Fruit fly (Drosophila melanogaster) whole organism, embryonic: ENCODE measurements around the gene CG12479.

Source experiments
- Asciz ChIP-seq: fragments of 200-800 bp; sonication (Bioruptor generic); optimal IDR thresholded peaks from 2 replicates; lab custom pipeline; 2017; ENCODE audit warnings: missing biosample characterization, mild to moderate bottlenecking, missing genetic modification characterization, missing genetic modification reagents
- Atf3 ChIP-seq: fragments of 200-800 bp; sonication (Bioruptor generic); optimal IDR thresholded peaks from 3 replicates; lab custom pipeline; 2016; ENCODE audit warnings: missing biosample characterization, missing genetic modification characterization
- Bdp1 ChIP-seq: fragments of 200-800 bp; sonication (Bioruptor generic); optimal IDR thresholded peaks from 3 replicates; lab custom pipeline; 2016; ENCODE audit warnings: missing biosample characterization, missing genetic modification characterization
- Bgb ChIP-seq: fragments of 200-800 bp; sonication (Bioruptor generic); IDR thresholded peaks from 2 replicates; pipeline ENCODE4 v1.3.6; 2022; ENCODE audit warnings: missing biosample characterization, missing genetic modification characterization; ENCODE audit not compliant: partially characterized antibody
- CG11696 ChIP-seq: fragments of 200-800 bp; sonication (Bioruptor generic); IDR thresholded peaks from 2 replicates; pipeline ENCODE4 v1.3.6; 2022; ENCODE audit warnings: missing biosample characterization, missing genetic modification characterization
- CG14667 ChIP-seq: fragments of 200-800 bp; sonication (Bioruptor generic); IDR thresholded peaks from 2 replicates; pipeline ENCODE4 v1.3.6; 2022; ENCODE audit warnings: missing biosample characterization, missing genetic modification characterization
- CG14860 ChIP-seq: fragments of 200-800 bp; sonication (Bioruptor generic); IDR thresholded peaks from 3 replicates; pipeline ENCODE4 v1.3.6; 2022; ENCODE audit warnings: missing biosample characterization, missing genetic modification characterization; ENCODE audit not compliant: partially characterized antibody
- CG16813 ChIP-seq: fragments of 200-800 bp; sonication (Bioruptor generic); IDR thresholded peaks from 3 replicates; pipeline ENCODE4 v1.3.6; 2022; ENCODE audit warnings: missing biosample characterization, missing genetic modification characterization; ENCODE audit not compliant: partially characterized antibody
- CG1832 ChIP-seq: fragments of 200-800 bp; sonication (Bioruptor generic); optimal IDR thresholded peaks from 2 replicates; lab custom pipeline; 2017; ENCODE audit warnings: missing biosample characterization, mild to moderate bottlenecking, missing genetic modification characterization, inconsistent platforms
- CG2678 ChIP-seq: fragments of 200-800 bp; sonication (Bioruptor generic); optimal IDR thresholded peaks from 3 replicates; lab custom pipeline; 2019; ENCODE audit warnings: missing biosample characterization, mild to moderate bottlenecking, missing genetic modification characterization, moderate library complexity
- CG30403 ChIP-seq: fragments of 200-800 bp; sonication (Bioruptor generic); optimal IDR thresholded peaks from 3 replicates; lab custom pipeline; 2016; ENCODE audit warnings: missing biosample characterization, missing genetic modification characterization
- CG3281 ChIP-seq: fragments of 200-800 bp; sonication (Bioruptor generic); optimal IDR thresholded peaks from 3 replicates; lab custom pipeline; 2017; ENCODE audit warnings: missing biosample characterization, mild to moderate bottlenecking, missing genetic modification characterization
- CG42726 ChIP-seq: fragments of 200-800 bp; sonication (Bioruptor generic); IDR thresholded peaks from 2 replicates; pipeline ENCODE4 v1.3.6; 2022; ENCODE audit warnings: missing biosample characterization, missing genetic modification characterization; ENCODE audit not compliant: partially characterized antibody
- CG4328 ChIP-seq: fragments of 200-800 bp; sonication (Bioruptor generic); optimal IDR thresholded peaks from 3 replicates; lab custom pipeline; 2017; ENCODE audit warnings: missing biosample characterization, missing genetic modification reagents, missing genetic modification characterization
- CG6272 ChIP-seq: fragments of 200-800 bp; sonication (Bioruptor generic); IDR thresholded peaks from 2 replicates; pipeline ENCODE4 v1.3.6; 2022; ENCODE audit warnings: missing biosample characterization, missing genetic modification characterization
- CG6791 ChIP-seq: fragments of 200-800 bp; sonication (Bioruptor generic); IDR thresholded peaks from 3 replicates; pipeline ENCODE4 v1.3.6; 2022; ENCODE audit warnings: missing biosample characterization, missing genetic modification characterization; ENCODE audit not compliant: partially characterized antibody
- CTCF ChIP-seq: fragments of 200-800 bp; sonication (Bioruptor generic); optimal IDR thresholded peaks from 2 replicates; lab custom pipeline; 2017; ENCODE audit warnings: missing biosample characterization, mild to moderate bottlenecking, missing genetic modification characterization, moderate library complexity
- Chrac-16 ChIP-seq: fragments of 200-800 bp; sonication (Bioruptor generic); optimal IDR thresholded peaks from 3 replicates; lab custom pipeline; 2016; ENCODE audit warnings: missing biosample characterization, missing genetic modification characterization
- CkIIα-i1 ChIP-seq: fragments of 200-800 bp; sonication (Bioruptor generic); IDR thresholded peaks from 2 replicates; pipeline ENCODE4 v1.3.6; 2022; ENCODE audit warnings: missing biosample characterization, missing genetic modification characterization
- Drgx ChIP-seq: fragments of 200-800 bp; sonication (Bioruptor generic); IDR thresholded peaks from 2 replicates; pipeline ENCODE4 v1.3.6; 2022; ENCODE audit warnings: missing biosample characterization, missing genetic modification characterization
- HLH4C ChIP-seq: fragments of 200-800 bp; sonication (Bioruptor generic); IDR thresholded peaks from 3 replicates; pipeline ENCODE4 v1.3.6; 2022; ENCODE audit warnings: missing biosample characterization, missing genetic modification characterization; ENCODE audit not compliant: partially characterized antibody
- HLHmδ ChIP-seq: fragments of 200-800 bp; sonication (Bioruptor generic); optimal IDR thresholded peaks from 2 replicates; lab custom pipeline; 2018; ENCODE audit warnings: missing biosample characterization, mild to moderate bottlenecking, missing genetic modification characterization, moderate library complexity
- Max ChIP-seq: fragments of 200-800 bp; sonication (Bioruptor generic); optimal IDR thresholded peaks from 2 replicates; lab custom pipeline; 2016; ENCODE audit warnings: missing biosample characterization, mild to moderate bottlenecking, missing genetic modification characterization
- Opbp ChIP-seq: fragments of 200-800 bp; sonication (Bioruptor generic); IDR thresholded peaks from 3 replicates; pipeline ENCODE4 v1.3.6; 2022; ENCODE audit warnings: missing biosample characterization, missing genetic modification characterization; ENCODE audit not compliant: partially characterized antibody
- Scr ChIP-seq: fragments of 200-800 bp; sonication (Bioruptor generic); IDR thresholded peaks from 2 replicates; pipeline ENCODE4 v1.3.6; 2022; ENCODE audit warnings: missing biosample characterization, missing genetic modification characterization; ENCODE audit not compliant: partially characterized antibody
- Sox102F ChIP-seq: fragments of 200-800 bp; sonication (Bioruptor generic); optimal IDR thresholded peaks from 2 replicates; lab custom pipeline; 2018; ENCODE audit warnings: missing biosample characterization, mild to moderate bottlenecking, missing genetic modification characterization, moderate library complexity
- TFAM ChIP-seq: fragments of 200-800 bp; sonication (Bioruptor generic); optimal IDR thresholded peaks from 2 replicates; lab custom pipeline; 2017; ENCODE audit warnings: missing biosample characterization, missing genetic modification characterization, inconsistent platforms
- amos ChIP-seq: fragments of 200-800 bp; sonication (Bioruptor generic); IDR thresholded peaks from 2 replicates; pipeline ENCODE4 v1.3.6; 2022; ENCODE audit warnings: missing biosample characterization, missing genetic modification characterization; ENCODE audit not compliant: partially characterized antibody
- ato ChIP-seq: fragments of 200-800 bp; sonication (Bioruptor generic); IDR thresholded peaks from 2 replicates; pipeline ENCODE4 v1.3.6; 2022; ENCODE audit warnings: missing biosample characterization, missing genetic modification characterization; ENCODE audit not compliant: partially characterized antibody
- bbx ChIP-seq: fragments of 200-800 bp; sonication (Bioruptor generic); IDR thresholded peaks from 2 replicates; pipeline ENCODE4 v1.3.6; 2022; ENCODE audit warnings: missing biosample characterization, missing genetic modification characterization; ENCODE audit not compliant: partially characterized antibody
- cas ChIP-seq: fragments of 200-800 bp; sonication (Bioruptor generic); IDR thresholded peaks from 2 replicates; pipeline ENCODE4 v1.3.6; 2022; ENCODE audit warnings: missing biosample characterization, missing genetic modification characterization
- chif ChIP-seq, 2 experiments: fragments of 200-800 bp; sonication (Bioruptor generic); optimal IDR thresholded peaks; 3 replicates each; lab custom pipeline; 2016; ENCODE audit warnings: missing biosample characterization in 2 of 2, missing genetic modification characterization in 2 of 2
- crol ChIP-seq: fragments of 200-800 bp; sonication (Bioruptor generic); IDR thresholded peaks from 2 replicates; pipeline ENCODE4 v1.3.6; 2022; ENCODE audit warnings: missing biosample characterization, missing genetic modification characterization
- dm ChIP-seq: fragments of 200-800 bp; sonication (Bioruptor generic); optimal IDR thresholded peaks from 3 replicates; lab custom pipeline; 2016; ENCODE audit warnings: missing biosample characterization, missing genetic modification characterization
- ems ChIP-seq: fragments of 200-800 bp; sonication (Bioruptor generic); optimal IDR thresholded peaks from 3 replicates; lab custom pipeline; 2016; ENCODE audit warnings: missing biosample characterization, missing genetic modification characterization
- fu2 ChIP-seq: fragments of 200-800 bp; sonication (Bioruptor generic); optimal IDR thresholded peaks from 2 replicates; lab custom pipeline; 2016; ENCODE audit warnings: missing biosample characterization, missing genetic modification characterization
- insv ChIP-seq, 2 experiments: fragments of 200-800 bp; sonication (Bioruptor generic); optimal IDR thresholded peaks; 3 replicates each; lab custom pipeline; 2016 to 2018; ENCODE audit warnings: missing biosample characterization in 2 of 2, missing genetic modification characterization in 2 of 2
- knrl ChIP-seq: fragments of 200-800 bp; sonication (Bioruptor generic); IDR thresholded peaks from 3 replicates; pipeline ENCODE4 v1.3.6; 2022; ENCODE audit warnings: missing biosample characterization, missing genetic modification characterization; ENCODE audit not compliant: partially characterized antibody
- mld ChIP-seq: fragments of 200-800 bp; sonication (Bioruptor generic); IDR thresholded peaks from 3 replicates; pipeline ENCODE4 v1.3.6; 2022; ENCODE audit warnings: missing biosample characterization, missing genetic modification characterization; ENCODE audit not compliant: partially characterized antibody
- pfk ChIP-seq: fragments of 200-800 bp; sonication (Bioruptor generic); optimal IDR thresholded peaks from 2 replicates; lab custom pipeline; 2018; ENCODE audit warnings: missing biosample characterization, mild to moderate bottlenecking, missing genetic modification characterization, moderate library complexity
- sens ChIP-seq: fragments of 200-800 bp; sonication (Bioruptor generic); peaks from one replicate; lab custom pipeline; 2016; ENCODE audit warnings: missing biosample characterization, missing genetic modification characterization
- vnd ChIP-seq: fragments of 200-800 bp; sonication (Bioruptor generic); IDR thresholded peaks from 3 replicates; pipeline ENCODE4 v1.3.6; 2022; ENCODE audit warnings: missing biosample characterization, missing genetic modification characterization; ENCODE audit not compliant: partially characterized antibody

The CG12479 gene

DNA sequence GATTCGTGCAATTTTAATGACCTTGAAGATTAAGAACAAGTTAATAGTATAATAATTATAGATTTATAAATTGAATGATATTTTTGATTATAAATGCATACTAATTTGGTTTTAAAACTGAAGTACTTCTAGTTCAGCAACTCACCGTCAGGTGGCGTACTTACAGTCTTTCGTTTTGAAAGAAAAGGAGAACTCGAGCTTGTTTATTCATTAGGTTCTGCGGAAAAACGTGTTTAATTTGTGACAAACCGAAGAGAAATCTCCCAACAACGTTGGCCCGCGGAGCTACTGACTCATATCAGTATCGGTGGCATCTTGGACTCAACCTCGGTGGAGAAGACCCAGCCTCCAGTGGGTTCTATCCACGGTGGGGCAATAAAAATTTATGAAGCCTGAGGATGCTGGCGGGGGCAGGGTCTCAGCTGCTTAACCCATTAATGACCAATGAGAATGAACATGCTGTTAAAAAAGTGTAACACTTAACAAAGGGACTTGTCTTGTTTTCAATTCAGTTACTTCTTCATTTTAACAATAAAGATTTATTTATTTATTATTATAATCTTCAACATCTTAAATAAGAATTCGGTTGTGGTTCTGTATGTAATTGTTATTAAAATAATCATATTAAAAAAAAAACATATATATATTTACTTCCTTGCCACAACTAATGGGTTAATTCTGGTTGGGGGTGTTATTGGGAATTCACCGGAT lies 29.0 kb downstream of the CG12479 start:
- TF ChIP-seq CG14667 (GFP tag; lab: Robert Waterston, UW) = no peak
- TF ChIP-seq CTCF (GFP tag; lab: Kevin White, UChicago) = peak; percentile 68

DNA sequence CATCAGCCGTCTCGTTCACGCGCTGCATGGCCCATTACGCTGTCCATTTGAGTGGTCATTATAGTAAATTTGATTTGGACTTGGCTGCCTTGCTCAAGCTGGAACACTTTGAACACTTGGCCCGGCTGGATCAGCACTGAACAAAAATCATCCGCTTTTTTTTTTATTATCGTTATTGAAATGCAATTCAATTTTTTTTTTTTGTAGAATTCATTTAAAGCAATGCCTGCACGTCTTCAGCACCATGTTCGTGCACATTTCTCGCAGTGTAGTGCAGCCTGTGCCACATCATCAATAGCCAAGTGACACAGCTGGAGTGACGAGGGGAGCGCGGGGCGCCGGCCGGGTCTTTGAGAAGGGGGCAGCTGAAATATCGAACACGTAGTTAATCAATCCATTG lies 31.6 kb downstream of the CG12479 start:
- TF ChIP-seq Drgx (peak; percentile 50), ems (GFP tag; lab: Kevin White, UChicago) (no peak), Atf3 (GFP tag; lab: Kevin White, UChicago) (no peak)

DNA sequence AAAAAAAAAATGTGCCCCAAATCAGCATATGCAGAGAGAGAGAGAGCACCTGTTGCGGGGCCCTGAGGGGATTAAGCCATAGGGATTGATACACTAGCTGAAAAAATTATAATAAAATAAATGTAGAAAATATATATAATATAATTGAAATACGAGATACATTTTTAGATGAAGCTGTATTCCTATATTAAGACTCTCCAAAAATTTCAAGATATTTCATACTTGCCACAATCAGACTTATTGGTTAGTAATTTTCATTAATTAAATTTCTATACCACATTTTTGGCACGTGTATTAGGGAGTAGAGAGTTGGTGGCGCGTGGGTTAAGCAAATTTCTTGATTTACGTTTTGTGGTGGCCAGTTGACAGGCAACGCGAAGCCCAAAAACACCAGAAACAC lies 33.3 kb downstream of the CG12479 start:
- TF ChIP-seq Sox102F (GFP tag; lab: Kevin White, UChicago) (peak; percentile 1), HLHmδ (GFP tag; lab: Kevin White, UChicago) (no peak)

DNA sequence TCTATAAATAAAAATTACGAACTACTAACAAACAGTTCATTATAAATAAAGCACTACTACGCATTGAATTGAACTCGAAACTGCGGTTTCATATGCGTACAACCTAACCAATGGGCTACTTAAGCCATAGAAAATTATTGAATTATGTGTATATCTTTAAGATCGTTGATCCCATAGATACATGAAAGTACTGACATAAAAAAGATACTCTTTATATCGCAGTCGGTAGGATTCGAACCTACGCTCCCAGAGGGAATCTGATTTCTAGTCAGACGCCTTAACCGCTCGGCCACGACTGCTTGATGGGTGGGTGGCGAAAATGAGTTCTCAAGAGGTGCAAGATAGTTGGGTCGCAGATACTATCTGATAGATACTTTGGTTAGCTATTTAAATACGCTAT lies 34.3 kb downstream of the CG12479 start:
- peak; percentile 74; the same call in 1 of the 2 replicates for TF ChIP-seq amos (GFP tag; lab: Robert Waterston, UW)
- TF ChIP-seq crol (GFP tag; lab: Robert Waterston, UW) = no peak
- TF ChIP-seq Bgb = peak; percentile 62
- peak; percentile 35; the same call in 1 of the 3 replicates for TF ChIP-seq CG6791 (GFP tag; lab: Robert Waterston, UW)
- no peak for TF ChIP-seq Chrac-16
- TF ChIP-seq mld (GFP tag; lab: Robert Waterston, UW) = peak; percentile 58; the same call in 1 of the 3 replicates
- no peak for TF ChIP-seq CG4328
- peak; percentile 58; the same call in 1 of the 2 replicates for TF ChIP-seq ato (GFP tag; lab: Robert Waterston, UW)
- peak; percentile 55 for TF ChIP-seq Scr (GFP tag; lab: Robert Waterston, UW)
- TF ChIP-seq CkIIα-i1 (GFP tag; lab: Robert Waterston, UW) = no peak
- TF ChIP-seq pfk (GFP tag; lab: Kevin White, UChicago) = no peak
- TF ChIP-seq CG1832 (GFP tag; lab: Kevin White, UChicago) = no peak
- no peak for TF ChIP-seq CG30403
- peak; percentile 48; the same call in 1 of the 3 replicates for TF ChIP-seq HLH4C (GFP tag; lab: Robert Waterston, UW)
- no peak for TF ChIP-seq Drgx
- TF ChIP-seq insv (GFP tag; optimal IDR thresholded peaks at IDR 0.05; lab: Kevin White, UChicago) = no peak
- TF ChIP-seq Opbp (GFP tag; lab: Robert Waterston, UW) = peak; percentile 58; the same call in 2 of the 3 replicates
- TF ChIP-seq CG6272 = no peak
- peak; percentile 96 for TF ChIP-seq Bdp1 (GFP tag; lab: Kevin White, UChicago)
- TF ChIP-seq vnd = 0 out of 3 replicates have a peak, but pooled peaks have one; percentile 32
- TF ChIP-seq chif (GFP tag; optimal IDR thresholded peaks at IDR 0.05; lab: Kevin White, UChicago) = no peak
- no peak for TF ChIP-seq cas (GFP tag; lab: Robert Waterston, UW)
- peak; percentile 20 for TF ChIP-seq sens (GFP tag; lab: Kevin White, UChicago)
- no peak for TF ChIP-seq fu2 (GFP tag; lab: Kevin White, UChicago)
- TF ChIP-seq CG16813 (GFP tag; lab: Robert Waterston, UW) = peak; percentile 70; the same call in 2 of the 3 replicates
- TF ChIP-seq CG11696 (GFP tag; lab: Robert Waterston, UW) = no peak
- peak; percentile 48; the same call in 2 of the 3 replicates for TF ChIP-seq CG14860 (GFP tag; lab: Robert Waterston, UW)
- no peak for TF ChIP-seq CG2678 (tag; lab: Kevin White, UChicago)
- TF ChIP-seq Asciz = no peak
- peak; percentile 27; the same call in 1 of the 3 replicates for TF ChIP-seq knrl (GFP tag; lab: Robert Waterston, UW)
- TF ChIP-seq CG3281 = no peak
- TF ChIP-seq Max = no peak
- no peak for TF ChIP-seq dm
- peak; percentile 19; the same call in 1 of the 2 replicates for TF ChIP-seq bbx (GFP tag; lab: Robert Waterston, UW)
- TF ChIP-seq TFAM = no peak
- 0 out of 2 replicates have a peak, but pooled peaks have one; percentile 36 for TF ChIP-seq CG42726 (GFP tag; lab: Robert Waterston, UW)
